Worm (Caenorhabditis elegans) whole organism, L4 larva: ENCODE results near the gene fbxc-52.

ENCODE experiments used
- T26A8.4 ChIP-seq: fragments of 200-800 bp; sonication (Bioruptor generic); IDR thresholded peaks from 2 replicates; pipeline ENCODE4 v1.3.6; 2022; ENCODE audit warnings: missing genetic modification characterization, missing compliant biosample characterization
- ZK337.2 ChIP-seq: fragments of 200-800 bp; sonication (Bioruptor generic); IDR thresholded peaks from 2 replicates; pipeline ENCODE4 v1.3.6; 2022; ENCODE audit warnings: missing genetic modification reagents, missing genetic modification characterization, missing compliant biosample characterization
- ZK546.5 ChIP-seq, 2 experiments: sonication (generic microtip); optimal IDR thresholded peaks; 2 replicates each; lab custom pipeline; 2017; ENCODE audit warnings: missing biosample characterization in 2 of 2, missing genetic modification characterization in 2 of 2
- aha-1 ChIP-seq: fragments of 150-350 bp; peaks from one replicate; lab custom pipeline; 2014; ENCODE audit warnings: missing biosample characterization, missing genetic modification characterization
- attf-4 ChIP-seq: sonication (generic microtip); optimal IDR thresholded peaks from 3 replicates; lab custom pipeline; 2017; ENCODE audit warnings: missing biosample characterization, missing genetic modification characterization
- ceh-20 ChIP-seq: fragments of 200-800 bp; sonication (Bioruptor generic); IDR thresholded peaks from 2 replicates; pipeline ENCODE4 v1.3.6; 2022; ENCODE audit warnings: missing genetic modification reagents, missing genetic modification characterization, missing compliant biosample characterization
- ceh-28 ChIP-seq: fragments of 150-350 bp; optimal IDR thresholded peaks from 2 replicates; lab custom pipeline; 2014; ENCODE audit warnings: missing biosample characterization, missing genetic modification reagents, missing genetic modification characterization
- ceh-32 ChIP-seq: sonication (generic microtip); optimal IDR thresholded peaks from 2 replicates; lab custom pipeline; 2016; ENCODE audit warnings: mild to moderate bottlenecking, missing genetic modification characterization, missing compliant biosample characterization; ENCODE audit not compliant: poor library complexity
- ceh-44 ChIP-seq: fragments of 200-800 bp; sonication (Bioruptor generic); IDR thresholded peaks from 2 replicates; pipeline ENCODE4 v1.3.6; 2022; ENCODE audit warnings: missing genetic modification reagents, missing genetic modification characterization, missing compliant biosample characterization
- ceh-62 ChIP-seq: sonication (generic microtip); optimal IDR thresholded peaks from 2 replicates; lab custom pipeline; 2017; ENCODE audit warnings: missing biosample characterization, missing genetic modification characterization
- ceh-82 ChIP-seq: sonication (generic microtip); optimal IDR thresholded peaks from 2 replicates; lab custom pipeline; 2017; ENCODE audit warnings: missing biosample characterization, missing genetic modification characterization
- cey-2 ChIP-seq: sonication (generic microtip); optimal IDR thresholded peaks from 3 replicates; lab custom pipeline; 2017; ENCODE audit warnings: missing genetic modification characterization, mild to moderate bottlenecking, missing compliant biosample characterization, antibody characterized with exemption, borderline replicate concordance; ENCODE audit not compliant: insufficient read depth
- dpl-1 ChIP-seq: fragments of 150-350 bp; optimal IDR thresholded peaks from 2 replicates; lab custom pipeline; 2014; ENCODE audit warnings: missing biosample characterization, missing genetic modification reagents, missing genetic modification characterization
- fos-1 ChIP-seq: fragments of 150-350 bp; optimal IDR thresholded peaks from 2 replicates; lab custom pipeline; 2014; ENCODE audit warnings: missing biosample characterization, missing genetic modification characterization
- gei-8 ChIP-seq: fragments of 200-800 bp; sonication (Bioruptor generic); optimal IDR thresholded peaks from 2 replicates; lab custom pipeline; 2018; ENCODE audit warnings: mild to moderate bottlenecking, missing genetic modification characterization, missing compliant biosample characterization
- hmg-1.1 ChIP-seq: fragments of 200-800 bp; sonication (Bioruptor generic); IDR thresholded peaks from 2 replicates; pipeline ENCODE4 v1.3.6; 2022; ENCODE audit warnings: missing genetic modification reagents, missing genetic modification characterization, missing compliant biosample characterization
- lin-29 ChIP-seq: fragments of 200-800 bp; sonication (Bioruptor generic); IDR thresholded peaks from 2 replicates; pipeline ENCODE4 v1.3.6; 2022; ENCODE audit warnings: missing genetic modification reagents, missing genetic modification characterization, missing compliant biosample characterization
- madf-5 ChIP-seq, 2 experiments: fragments of 200-800 bp; sonication (Bioruptor generic); IDR thresholded peaks; 2 replicates each; pipeline ENCODE4 v1.3.6; 2022; ENCODE audit warnings: missing compliant biosample characterization in 2 of 2, missing genetic modification characterization in 2 of 2
- mdl-1 ChIP-seq, 2 experiments: fragments of 150-350 bp in 1 of 2; sonication (generic microtip) in 1 of 2; optimal IDR thresholded peaks; 2 replicates each; lab custom pipeline; 2014 to 2017; ENCODE audit warnings: missing biosample characterization in 2 of 2, missing genetic modification characterization in 2 of 2
- mdt-29 ChIP-seq: fragments of 200-800 bp; sonication (Bioruptor generic); IDR thresholded peaks from 2 replicates; pipeline ENCODE4 v1.3.6; 2022; ENCODE audit warnings: missing genetic modification reagents, missing genetic modification characterization, missing compliant biosample characterization
- mes-2 ChIP-seq: sonication (generic microtip); optimal IDR thresholded peaks from 2 replicates; lab custom pipeline; 2016; ENCODE audit warnings: missing genotype, mild to moderate bottlenecking, missing genetic modification characterization, missing compliant biosample characterization; ENCODE audit not compliant: poor library complexity, severe bottlenecking
- mxl-2 ChIP-seq: fragments of 200-800 bp; sonication (Bioruptor generic); conservative IDR thresholded peaks from 2 replicates; pipeline ENCODE4 v1.3.6; 2022; ENCODE audit warnings: missing genetic modification reagents, missing genetic modification characterization, missing compliant biosample characterization
- mxl-3 ChIP-seq: fragments of 200-800 bp; sonication (Bioruptor generic); optimal IDR thresholded peaks from 2 replicates; lab custom pipeline; 2018; ENCODE audit warnings: mild to moderate bottlenecking, missing genetic modification characterization, missing compliant biosample characterization
- nhr-10 ChIP-seq: fragments of 150-350 bp; optimal IDR thresholded peaks from 2 replicates; lab custom pipeline; 2014; ENCODE audit warnings: missing biosample characterization, missing genetic modification characterization
- nhr-25 ChIP-seq: sonication (generic microtip); optimal IDR thresholded peaks from 2 replicates; lab custom pipeline; 2017; ENCODE audit warnings: missing genetic modification characterization, mild to moderate bottlenecking, missing compliant biosample characterization, antibody characterized with exemption, moderate library complexity, borderline replicate concordance; ENCODE audit not compliant: insufficient read depth
- pha-4 ChIP-seq, 2 experiments: fragments of 150-350 bp in 1 of 2; fragments of 200-800 bp in 1 of 2; sonication (Bioruptor generic) in 1 of 2; IDR thresholded peaks in 1 of 2; optimal IDR thresholded peaks in 1 of 2; 2 replicates each; pipeline versions ENCODE4 v1.3.6 to Lab custom; 2014 to 2022; ENCODE audit warnings: missing genetic modification characterization in 2 of 2, missing genetic modification reagents in 2 of 2, missing biosample characterization in 1 of 2, missing compliant biosample characterization in 1 of 2
- php-3 ChIP-seq: fragments of 200-800 bp; sonication (Bioruptor generic); IDR thresholded peaks from 2 replicates; pipeline ENCODE4 v1.3.6; 2022; ENCODE audit warnings: missing genetic modification reagents, missing genetic modification characterization, missing compliant biosample characterization
- sdz-12 ChIP-seq: fragments of 200-800 bp; sonication (Bioruptor generic); optimal IDR thresholded peaks from 2 replicates; lab custom pipeline; 2018; ENCODE audit warnings: mild to moderate bottlenecking, missing genetic modification characterization, missing compliant biosample characterization
- skn-1 ChIP-seq: fragments of 150-350 bp; optimal IDR thresholded peaks from 2 replicates; lab custom pipeline; 2014; ENCODE audit warnings: missing biosample characterization, missing genetic modification characterization
- snpc-1.2 ChIP-seq: fragments of 200-800 bp; sonication (Bioruptor generic); IDR thresholded peaks from 2 replicates; pipeline ENCODE4 v1.3.6; 2022; ENCODE audit warnings: missing genetic modification reagents, missing genetic modification characterization, missing compliant biosample characterization
- snpc-4 ChIP-seq: fragments of 150-350 bp; optimal IDR thresholded peaks from 2 replicates; lab custom pipeline; 2014; ENCODE audit warnings: missing biosample characterization, missing genetic modification characterization
- spr-1 ChIP-seq: sonication (generic microtip); optimal IDR thresholded peaks from 2 replicates; lab custom pipeline; 2016; ENCODE audit warnings: mild to moderate bottlenecking, missing genetic modification characterization, missing compliant biosample characterization
- vab-7 ChIP-seq: fragments of 200-800 bp; sonication (Bioruptor generic); IDR thresholded peaks from 2 replicates; pipeline ENCODE4 v1.3.6; 2022; ENCODE audit warnings: missing genetic modification reagents, missing genetic modification characterization, missing compliant biosample characterization
- zfp-3 ChIP-seq: fragments of 200-800 bp; sonication (Bioruptor generic); conservative IDR thresholded peaks from 2 replicates; pipeline ENCODE4 v1.3.6; 2022; ENCODE audit warnings: missing genetic modification reagents, missing genetic modification characterization, missing compliant biosample characterization
- zip-11 ChIP-seq: fragments of 200-800 bp; sonication (Bioruptor generic); IDR thresholded peaks from 2 replicates; pipeline ENCODE4 v1.3.6; 2022; ENCODE audit warnings: missing genetic modification characterization, missing compliant biosample characterization

The fbxc-52 gene

ce11 chrII:3716961-3717360 lies at the start of gene fbxc-52:
TSS of gene fbxc-52 (plus strand) at chrII:3717261.
- no peak for TF ChIP-seq lin-29 (GFP tag; lab: Robert Waterston, UW)
- no peak for TF ChIP-seq spr-1 (tag; lab: Kevin White, UChicago)
- no peak for TF ChIP-seq mdl-1 (tag; optimal IDR thresholded peaks at IDR 0.05; lab: Kevin White, UChicago)
- no peak for TF ChIP-seq aha-1 (tag; lab: Kevin White, UChicago)
- TF ChIP-seq sdz-12 (GFP tag; lab: Kevin White, UChicago), result no peak
- no peak for TF ChIP-seq snpc-1.2 (GFP tag; lab: Robert Waterston, UW)
- no peak for TF ChIP-seq nhr-25 (tag; lab: Kevin White, UChicago)
- no peak for TF ChIP-seq dpl-1 (GFP tag; lab: Kevin White, UChicago)
- TF ChIP-seq ZK337.2 (GFP tag; lab: Robert Waterston, UW), result no peak
- TF ChIP-seq nhr-10 (tag; lab: Kevin White, UChicago), result no peak

ce11 chrII:3669315-3669714 lies 47.7 kb upstream of the fbxc-52 start, which contains the start of gene srx-97:
TSS of gene srx-97 (minus strand) at chrII:3669415.
- TF ChIP-seq madf-5 (GFP tag; IDR thresholded peaks at IDR 0.05; lab: Robert Waterston, UW) (0 out of 4 replicates have a peak, but pooled peaks of 1 of the 2 experiments have one; percentile 7), pha-4 (GFP tag; IDR thresholded peaks at IDR 0.05; lab: Robert Waterston, UW) (no peak), pha-4 (tag; optimal IDR thresholded peaks at IDR 0.05; lab: Kevin White, UChicago) (no peak)

- TF ChIP-seq spr-1 (tag; lab: Kevin White, UChicago), result no peak
- no peak for TF ChIP-seq mes-2 (tag; lab: Kevin White, UChicago)
- no peak for TF ChIP-seq ceh-28 (tag; lab: Kevin White, UChicago)
- no peak for TF ChIP-seq mdt-29
- no peak for TF ChIP-seq ceh-44 (GFP tag; lab: Robert Waterston, UW)
- TF ChIP-seq, all 104 proteins: peak for 0
These were observed 46.1 kb upstream of the fbxc-52 start, which contains the start of gene srx-98 for ce11 chrII:3670956-3671355. TSS of gene srx-98 (minus strand) at chrII:3671056.

ce11 chrII:3673493-3673892 lies 43.6 kb upstream of the fbxc-52 start, which contains the start of gene sea-1:
TSS of gene sea-1 (minus strand) at chrII:3673593.
- no peak for TF ChIP-seq mdl-1 (tag; optimal IDR thresholded peaks at IDR 0.05; lab: Kevin White, UChicago)
- TF ChIP-seq ceh-62 (tag; lab: Kevin White, UChicago), result no peak
- no peak for TF ChIP-seq pha-4 (GFP tag; IDR thresholded peaks at IDR 0.05; lab: Robert Waterston, UW)
- no peak for TF ChIP-seq pha-4 (tag; optimal IDR thresholded peaks at IDR 0.05; lab: Kevin White, UChicago)
- no peak for TF ChIP-seq aha-1 (tag; lab: Kevin White, UChicago)
- TF ChIP-seq hmg-1.1 (GFP tag; lab: Robert Waterston, UW), result no peak
- no peak for TF ChIP-seq gei-8 (GFP tag; lab: Kevin White, UChicago)
- no peak for TF ChIP-seq ceh-20 (GFP tag; lab: Robert Waterston, UW)
- TF ChIP-seq mxl-2 (GFP tag; lab: Robert Waterston, UW), result no peak
- TF ChIP-seq zfp-3 (GFP tag; lab: Robert Waterston, UW), result no peak
- TF ChIP-seq zip-11 (GFP tag; lab: Robert Waterston, UW), result no peak
- no peak for TF ChIP-seq fos-1 (tag; lab: Kevin White, UChicago)
- TF ChIP-seq php-3 (GFP tag; lab: Robert Waterston, UW), result no peak
- TF ChIP-seq ceh-82 (tag; lab: Kevin White, UChicago), result no peak
- no peak for TF ChIP-seq nhr-25 (tag; lab: Kevin White, UChicago)
- TF ChIP-seq snpc-4 (tag; lab: Kevin White, UChicago), result no peak
- no peak for TF ChIP-seq skn-1
- no peak for TF ChIP-seq T26A8.4 (GFP tag; lab: Robert Waterston, UW)
- no peak for TF ChIP-seq snpc-1.2 (GFP tag; lab: Robert Waterston, UW)
- no peak for TF ChIP-seq mxl-3 (GFP tag; lab: Kevin White, UChicago)

- no peak for TF ChIP-seq cey-2 (tag; lab: Kevin White, UChicago)
- no peak for TF ChIP-seq attf-4
- TF ChIP-seq ceh-32, result no peak
- no peak for TF ChIP-seq ZK546.5 (tag; optimal IDR thresholded peaks at IDR 0.05; lab: Kevin White, UChicago)
- no peak for TF ChIP-seq vab-7 (GFP tag; lab: Robert Waterston, UW)
- TF ChIP-seq sdz-12 (GFP tag; lab: Kevin White, UChicago), result no peak
- no peak for TF ChIP-seq php-3 (GFP tag; lab: Robert Waterston, UW)
These were observed 41.9 kb upstream of the fbxc-52 start, which contains the start of gene F19B10.2 for ce11 chrII:3675176-3675575. TSS of gene F19B10.2 (plus strand) at chrII:3675476.
